Worm (Caenorhabditis elegans): Measurements from ENCODE around the gene pqn-25.
A peak's percentile ranks its signal among the peaks of the same experiment; 100 is the strongest.

Gene pqn-25

DNA sequence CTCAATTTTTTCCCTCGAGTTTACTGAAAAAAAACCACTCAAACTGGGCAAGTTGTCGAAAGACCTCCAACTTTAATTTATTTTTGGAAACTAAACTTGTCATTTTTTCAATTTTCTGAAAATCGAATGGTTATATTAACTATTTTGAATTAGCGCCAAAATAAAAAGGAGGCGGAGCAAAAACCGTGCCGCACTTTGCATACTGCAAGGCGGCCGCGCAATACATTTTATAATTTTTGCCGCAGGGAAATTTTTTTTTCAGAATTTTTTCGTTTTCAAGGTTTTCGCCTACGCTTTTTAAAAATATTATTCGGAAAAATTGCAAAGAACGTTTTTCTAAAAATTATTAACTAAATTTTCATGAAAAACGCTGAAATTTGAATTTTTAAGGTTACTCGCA lies 8.7 kb downstream of the pqn-25 start:
- TF ChIP-seq skn-1 (tag; optimal IDR thresholded peaks at IDR 0.05) (no peak), ceh-82 (tag; optimal IDR thresholded peaks at IDR 0.05) (no peak), nhr-25 (tag; optimal IDR thresholded peaks at IDR 0.05) (no peak), snpc-4 (tag; optimal IDR thresholded peaks at IDR 0.05) (no peak), eor-1 (tag; optimal IDR thresholded peaks at IDR 0.05) (no peak), nhr-43 (tag; optimal IDR thresholded peaks at IDR 0.05; ENCODE audit: poor library complexity, severe bottlenecking) (no peak), nhr-77 (tag; optimal IDR thresholded peaks at IDR 0.05) (no peak), elt-1 (tag; optimal IDR thresholded peaks at IDR 0.05) (no peak), ama-1 (optimal IDR thresholded peaks at IDR 0.05) (no peak), fkh-10 (GFP tag; optimal IDR thresholded peaks at IDR 0.05) (no peak), zag-1 (tag; optimal IDR thresholded peaks at IDR 0.05) (no peak), nhr-23 (tag; optimal IDR thresholded peaks at IDR 0.05) (no peak)

DNA sequence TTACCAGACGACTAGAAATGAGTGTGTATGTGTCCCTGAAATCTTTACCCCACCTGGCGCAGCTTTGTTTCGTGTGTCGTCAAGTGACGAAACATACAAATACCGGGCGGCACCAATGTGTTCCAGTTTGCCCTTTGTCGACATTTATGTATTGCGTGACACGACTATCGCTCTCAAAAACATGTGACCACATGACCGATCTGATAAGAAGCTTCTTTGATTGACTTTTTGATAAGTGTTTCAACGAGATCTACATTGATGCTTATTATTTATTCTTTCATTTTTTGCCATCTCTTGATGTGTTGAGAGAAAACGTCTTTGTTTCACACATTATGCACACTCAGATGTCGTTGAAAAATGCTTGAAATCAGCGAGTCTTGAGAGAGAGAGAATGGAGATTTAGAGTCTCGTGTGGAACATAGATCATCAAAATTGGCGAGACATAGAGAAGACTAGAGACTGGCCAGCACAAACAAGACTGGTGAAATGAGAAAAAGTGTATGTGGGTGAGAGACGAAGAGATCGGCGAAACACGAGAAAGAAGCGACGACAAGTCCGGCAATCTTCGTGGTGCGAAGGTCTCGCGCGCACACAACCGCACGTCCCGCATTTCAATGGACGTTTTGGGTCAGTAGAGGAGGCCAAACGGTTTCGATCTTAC lies 9.4 kb downstream of the pqn-25 start:
- peak; percentile 93 for TF ChIP-seq elt-2 (tag; optimal IDR thresholded peaks at IDR 0.05)
- peak; percentile 39 for TF ChIP-seq lsy-12 (tag; optimal IDR thresholded peaks at IDR 0.05)
- TF ChIP-seq R02D3.7 (tag; optimal IDR thresholded peaks at IDR 0.05): no peak
- no peak for TF ChIP-seq ceh-16 (tag; optimal IDR thresholded peaks at IDR 0.05)
- TF ChIP-seq nhr-43 (tag; optimal IDR thresholded peaks at IDR 0.05; ENCODE audit: poor library complexity, severe bottlenecking): peak; percentile 72
- peak; percentile 8 for TF ChIP-seq nhr-11 (tag; optimal IDR thresholded peaks at IDR 0.05)
- no peak for TF ChIP-seq fkh-2 (tag; optimal IDR thresholded peaks at IDR 0.05)
- TF ChIP-seq nhr-25 (tag; optimal IDR thresholded peaks at IDR 0.05): peak; percentile 63
- peak; percentile 64 for TF ChIP-seq pha-4 (tag; optimal IDR thresholded peaks at IDR 0.05)
- TF ChIP-seq tbx-2 (tag; optimal IDR thresholded peaks at IDR 0.05): no peak
- TF ChIP-seq ama-1 (optimal IDR thresholded peaks at IDR 0.05): peak; percentile 44
- TF ChIP-seq snpc-4 (tag; optimal IDR thresholded peaks at IDR 0.05): peak; percentile 39
- no peak for TF ChIP-seq nhr-67 (tag; optimal IDR thresholded peaks at IDR 0.05)
- TF ChIP-seq ceh-28 (tag; optimal IDR thresholded peaks at IDR 0.05): no peak
- TF ChIP-seq elt-1 (tag; optimal IDR thresholded peaks at IDR 0.05): peak; percentile 92
- peak; percentile 85 for TF ChIP-seq nhr-23 (tag; optimal IDR thresholded peaks at IDR 0.05)
- TF ChIP-seq nhr-12 (tag; optimal IDR thresholded peaks at IDR 0.05): no peak
- no peak for TF ChIP-seq unc-39 (tag; optimal IDR thresholded peaks at IDR 0.05)
- peak; percentile 29 for TF ChIP-seq lin-39 (tag; optimal IDR thresholded peaks at IDR 0.05)
- no peak for TF ChIP-seq nhr-237 (tag; optimal IDR thresholded peaks at IDR 0.05)
- no peak for TF ChIP-seq nhr-28 (tag; optimal IDR thresholded peaks at IDR 0.05)
- no peak for TF ChIP-seq egl-5 (tag; optimal IDR thresholded peaks at IDR 0.05)
- no peak for TF ChIP-seq daf-12 (tag; optimal IDR thresholded peaks at IDR 0.05)
- TF ChIP-seq ztf-4 (tag; optimal IDR thresholded peaks at IDR 0.05): no peak
- no peak for TF ChIP-seq nhr-77 (tag; optimal IDR thresholded peaks at IDR 0.05)
- peak; percentile 53 for TF ChIP-seq fkh-10 (GFP tag; optimal IDR thresholded peaks at IDR 0.05)
- peak; percentile 28 for TF ChIP-seq jun-1 (tag; optimal IDR thresholded peaks at IDR 0.05)
- TF ChIP-seq skn-1 (tag; optimal IDR thresholded peaks at IDR 0.05): peak; percentile 57
- TF ChIP-seq aly-2 (tag; optimal IDR thresholded peaks at IDR 0.05): no peak
- no peak for TF ChIP-seq mml-1 (tag; optimal IDR thresholded peaks at IDR 0.05)
- no peak for TF ChIP-seq sea-2 (GFP tag; optimal IDR thresholded peaks at IDR 0.05)
- no peak for TF ChIP-seq ZK546.5 (tag; optimal IDR thresholded peaks at IDR 0.05)
- peak; percentile 82 for TF ChIP-seq pqm-1 (tag; optimal IDR thresholded peaks at IDR 0.05)
- peak; percentile 41 for TF ChIP-seq mdl-1 (tag; optimal IDR thresholded peaks at IDR 0.05)
- no peak for TF ChIP-seq eor-1 (tag; optimal IDR thresholded peaks at IDR 0.05)
- no peak for TF ChIP-seq ztf-11 (tag; optimal IDR thresholded peaks at IDR 0.05)
- TF ChIP-seq fos-1 (tag; optimal IDR thresholded peaks at IDR 0.05): no peak
- peak; percentile 19 for TF ChIP-seq lin-15B (tag; optimal IDR thresholded peaks at IDR 0.05)
- no peak for TF ChIP-seq nhr-76 (tag; optimal IDR thresholded peaks at IDR 0.05)
- TF ChIP-seq egl-27 (tag; optimal IDR thresholded peaks at IDR 0.05): no peak
- TF ChIP-seq ceh-82 (tag; optimal IDR thresholded peaks at IDR 0.05): no peak
- TF ChIP-seq hmg-11 (tag; optimal IDR thresholded peaks at IDR 0.05): peak; percentile 51
- peak; percentile 53 for TF ChIP-seq nfya-1 (tag; optimal IDR thresholded peaks at IDR 0.05; ENCODE audit: insufficient read depth)
- TF ChIP-seq ceh-9 (tag; optimal IDR thresholded peaks at IDR 0.05): no peak
- TF ChIP-seq zag-1 (tag; optimal IDR thresholded peaks at IDR 0.05): no peak
- TF ChIP-seq unc-62 (GFP tag; optimal IDR thresholded peaks at IDR 0.05): peak; percentile 3
- no peak for TF ChIP-seq elt-3 (tag; optimal IDR thresholded peaks at IDR 0.05)

All from whole organism, L3 larva.